Worm (Caenorhabditis elegans) whole organism, L4/young adult: ENCODE results near the gene Y53G8AM.8.

ENCODE experiments used
- W03F9.2 ChIP-seq: fragments of 150-350 bp; optimal IDR thresholded peaks from 2 replicates; lab custom pipeline; 2014; ENCODE audit warnings: missing biosample characterization, missing genetic modification characterization
- dao-5 ChIP-seq: sonication (generic microtip); optimal IDR thresholded peaks from 2 replicates; lab custom pipeline; 2016; ENCODE audit warnings: missing genotype, missing genetic modification characterization, moderate library complexity, missing compliant biosample characterization
- him-1 ChIP-seq: sonication (generic microtip); optimal IDR thresholded peaks from 2 replicates; lab custom pipeline; 2016; ENCODE audit warnings: missing genotype, missing genetic modification reagents, missing genetic modification characterization, missing compliant biosample characterization

- no peak for TF ChIP-seq dao-5 (tag; lab: Kevin White, UChicago)
- TF ChIP-seq him-1 (tag; lab: Kevin White, UChicago) = no peak
- TF ChIP-seq W03F9.2 = no peak
Observed at ce11 chrIII:3273141-3273540, 5.4 kb downstream of the Y53G8AM.8 start.
